Worm (Caenorhabditis elegans) whole organism, midembryonic: ENCODE data around the gene F23D12.11.

ENCODE experiments used
- flt-1 ChIP-seq: fragments of 200-800 bp; sonication (Bioruptor generic); IDR thresholded peaks from 2 replicates; pipeline ENCODE4 v1.3.6; 2022; ENCODE audit warnings: missing genetic modification characterization, missing compliant biosample characterization
- med-1 ChIP-seq: sonication (generic microtip); optimal IDR thresholded peaks from 2 replicates; lab custom pipeline; 2017; ENCODE audit warnings: missing genetic modification characterization, mild to moderate bottlenecking, missing compliant biosample characterization, antibody characterized with exemption, missing genetic modification reagents; ENCODE audit not compliant: insufficient read depth
- ztf-29 ChIP-seq: fragments of 200-800 bp; sonication (Bioruptor generic); IDR thresholded peaks from 2 replicates; pipeline ENCODE4 v1.3.6; 2022; ENCODE audit warnings: missing genetic modification reagents, missing genetic modification characterization, missing compliant biosample characterization

ce11 chrX:14455419-14455818 is 30.9 kb upstream of the F23D12.11 start, which contains the start of gene Y66C5A.1:
- TF ChIP-seq flt-1 (GFP tag; lab: Robert Waterston, UW) (no peak), ztf-29 (no peak), med-1 (GFP tag; lab: Kevin White, UChicago) (no peak)
